Fruit fly (Drosophila melanogaster) whole organism, larva: ENCODE data around the gene CG5326.

ENCODE experiments used
- noc ChIP-seq: fragments of 200-800 bp; sonication (Bioruptor generic); optimal IDR thresholded peaks from 3 replicates; lab custom pipeline; 2019; ENCODE audit warnings: missing biosample characterization, mild to moderate bottlenecking, missing genetic modification characterization, moderate library complexity

The CG5326 gene

DNA sequence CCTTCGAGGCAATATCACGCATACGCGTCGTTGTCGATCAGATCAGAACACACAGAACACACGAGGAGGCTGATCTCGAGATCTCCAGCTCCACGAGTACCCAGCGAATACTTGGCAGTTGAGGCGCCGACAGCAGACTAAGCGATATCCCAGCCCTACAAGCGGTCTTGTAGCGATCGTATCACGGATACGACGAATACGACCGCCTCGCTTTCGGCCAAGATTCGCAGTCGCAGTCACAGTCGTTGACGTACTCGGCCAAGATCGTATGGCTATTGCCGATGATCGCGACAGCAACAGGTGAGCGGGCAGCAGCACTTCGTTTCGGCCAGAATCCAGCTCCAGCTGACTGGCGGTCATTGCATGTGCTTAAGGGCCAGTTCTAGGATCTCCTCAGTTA, at the start of gene CG5326:
TSS of gene CG5326 (minus strand) at position 158 of the 400 bp plus-strand sequence.
- TF ChIP-seq noc (tag; lab: Kevin White, UChicago): no peak

- no peak for TF ChIP-seq noc (tag; lab: Kevin White, UChicago)
These were observed 49.6 kb upstream of the CG5326 start for dm6 chr3R:22589311-22589710.

dm6 chr3R:22588756-22589155, 49.0 kb upstream of the CG5326 start:
- TF ChIP-seq noc (tag; lab: Kevin White, UChicago): no peak

- TF ChIP-seq noc (tag; lab: Kevin White, UChicago): peak; percentile 52
These were observed 47.8 kb upstream of the CG5326 start, which contains the start of gene Efa6 for dm6 chr3R:22587419-22587963. Efa6 (plus strand) TSS chr3R:22587755.

DNA sequence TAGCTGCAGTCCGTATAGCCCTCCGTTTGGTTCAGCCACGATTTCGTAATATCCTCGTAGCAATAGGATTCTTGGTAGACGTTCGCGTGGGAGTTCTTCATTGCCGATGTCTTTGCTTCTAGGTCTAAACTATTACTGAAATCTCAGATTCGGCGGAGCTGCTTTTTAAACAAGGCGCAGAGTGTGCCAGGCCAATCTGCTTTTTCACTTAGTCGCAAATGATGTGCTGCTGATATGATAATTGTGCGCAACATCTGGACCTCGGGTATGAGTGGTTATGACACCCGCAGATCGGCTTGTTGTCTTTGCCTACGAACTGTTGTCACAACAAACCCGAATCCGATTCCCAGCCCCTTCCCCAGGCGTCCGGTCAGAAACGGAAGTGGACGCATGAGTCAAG, 46.8 kb upstream of the CG5326 start, which contains the start of gene btn:
TSS of gene btn (minus strand) at position 101 of the 400 bp plus-strand sequence.
- no peak for TF ChIP-seq noc (tag; lab: Kevin White, UChicago)

DNA sequence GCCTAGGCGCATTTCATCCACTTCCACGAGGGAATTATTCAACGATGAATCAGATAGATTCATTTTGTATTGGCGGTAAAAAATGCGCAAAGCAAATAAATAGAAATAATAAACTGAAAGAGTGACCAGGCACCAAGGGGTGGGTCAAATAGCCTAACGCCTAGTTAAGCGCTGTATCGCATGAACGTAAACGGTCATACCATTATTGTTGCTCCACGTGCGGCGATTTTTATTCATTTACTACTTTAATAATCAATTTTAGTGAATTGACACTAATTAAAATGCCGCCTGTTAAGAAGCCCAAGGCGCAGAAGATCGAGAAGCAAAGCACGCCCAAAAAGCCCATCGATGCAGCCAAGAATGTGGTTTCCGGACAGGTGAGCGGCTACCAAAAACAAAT, 44.9 kb upstream of the CG5326 start, which contains the start of the genes CG33107 and CG6937:
TSS of gene CG33107 (minus strand) at position 137 of the 400 bp plus-strand sequence.
TSS of gene CG6937 (plus strand) at position 192 of the 400 bp plus-strand sequence.
- TF ChIP-seq noc (tag; lab: Kevin White, UChicago): no peak

- no peak for TF ChIP-seq noc (tag; lab: Kevin White, UChicago)
These were observed 43.3 kb upstream of the CG5326 start, which contains the start of gene Dph5 for dm6 chr3R:22582981-22583380. Dph5 (minus strand) TSS chr3R:22583225.

DNA sequence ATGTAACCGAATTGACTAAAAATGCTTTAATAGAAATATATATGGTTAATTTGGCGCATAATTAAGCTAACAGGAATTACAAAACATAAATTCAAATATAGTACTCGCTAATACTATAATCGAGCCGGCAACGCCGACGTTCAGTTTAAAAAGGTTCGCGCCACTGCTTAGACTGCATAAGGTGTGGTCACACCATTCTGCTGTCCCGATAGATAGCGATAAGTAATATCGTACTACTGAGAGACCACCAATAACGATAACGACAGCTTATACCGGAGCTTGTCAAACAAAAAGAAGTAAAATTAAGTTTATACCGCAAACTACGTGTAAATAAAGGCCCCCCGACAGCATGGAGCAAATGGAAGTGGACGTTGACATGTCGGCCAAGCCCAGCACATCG, 40.8 kb upstream of the CG5326 start, which contains the start of gene CSN6:
TSS of gene CSN6 (plus strand) at position 228 of the 400 bp plus-strand sequence.
- no peak for TF ChIP-seq noc (tag; lab: Kevin White, UChicago)

DNA sequence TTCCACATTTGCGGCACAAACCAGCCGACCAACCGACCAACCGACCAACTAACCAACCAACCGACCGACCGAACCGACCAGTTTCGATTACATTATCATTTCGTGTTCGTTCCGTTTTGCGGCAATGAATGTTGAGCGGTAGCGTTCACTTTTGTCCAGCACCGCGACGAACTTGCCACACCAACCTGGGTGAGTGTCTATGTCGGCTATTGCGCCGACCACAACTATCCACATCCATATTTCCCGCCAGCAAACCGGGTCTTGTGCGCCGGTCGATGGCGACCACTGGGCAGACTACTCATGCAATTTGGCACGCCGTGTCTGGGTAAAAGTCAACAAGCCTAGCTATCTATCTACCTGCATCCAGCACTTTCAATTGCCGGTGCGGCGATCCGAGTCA, 37.3 kb upstream of the CG5326 start:
- no peak for TF ChIP-seq noc (tag; lab: Kevin White, UChicago)

- no peak for TF ChIP-seq noc (tag; lab: Kevin White, UChicago)
These were observed 36.5 kb upstream of the CG5326 start for dm6 chr3R:22576096-22576697.

- TF ChIP-seq noc (tag; lab: Kevin White, UChicago): no peak
These were observed 33.9 kb upstream of the CG5326 start for dm6 chr3R:22573590-22573989.

dm6 chr3R:22569888-22570287, 30.2 kb upstream of the CG5326 start, which contains the start of gene CG33110:
CG33110 (plus strand) TSS chr3R:22570188.
- no peak for TF ChIP-seq noc (tag; lab: Kevin White, UChicago)

DNA sequence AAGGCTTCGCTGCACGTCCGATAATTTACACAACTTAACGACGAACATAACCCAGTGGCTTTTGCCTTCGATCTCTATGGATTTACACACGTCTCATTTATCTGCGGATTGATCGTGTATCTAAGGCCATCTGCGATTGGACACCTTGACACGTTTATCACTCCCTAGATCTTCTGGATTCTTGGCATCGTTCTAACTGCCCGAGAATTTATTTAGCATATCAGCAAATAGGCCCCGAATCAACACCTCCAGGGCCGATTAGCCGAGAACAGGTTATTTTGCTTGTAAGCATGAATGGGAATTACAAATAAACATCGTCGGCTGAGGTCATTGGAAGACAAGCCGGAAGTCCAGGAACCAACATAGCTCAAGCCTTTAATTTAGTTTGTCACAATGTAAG, 28.8 kb upstream of the CG5326 start:
- TF ChIP-seq noc (tag; lab: Kevin White, UChicago): no peak

DNA sequence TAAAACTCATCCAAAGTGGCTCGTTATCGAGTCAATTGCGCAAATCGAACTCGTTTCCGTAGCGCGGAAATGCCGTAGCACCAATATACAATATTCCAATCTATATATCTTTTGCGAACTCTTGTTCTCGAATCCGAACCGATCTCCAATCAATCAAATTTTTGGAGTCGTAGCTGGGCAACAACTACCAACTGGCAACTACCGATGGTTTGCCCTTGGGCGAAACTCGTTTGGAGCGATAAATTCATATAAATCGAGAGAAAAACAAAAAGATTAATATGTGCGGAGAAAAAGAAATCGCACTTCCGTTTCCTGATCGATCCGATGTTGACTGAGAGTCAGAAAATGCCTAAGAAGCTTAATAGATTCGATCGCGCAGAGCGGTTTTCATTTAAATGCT, 26.0 kb upstream of the CG5326 start:
- no peak for TF ChIP-seq noc (tag; lab: Kevin White, UChicago)

dm6 chr3R:22564707-22565106, 25.0 kb upstream of the CG5326 start:
- TF ChIP-seq noc (tag; lab: Kevin White, UChicago): no peak

DNA sequence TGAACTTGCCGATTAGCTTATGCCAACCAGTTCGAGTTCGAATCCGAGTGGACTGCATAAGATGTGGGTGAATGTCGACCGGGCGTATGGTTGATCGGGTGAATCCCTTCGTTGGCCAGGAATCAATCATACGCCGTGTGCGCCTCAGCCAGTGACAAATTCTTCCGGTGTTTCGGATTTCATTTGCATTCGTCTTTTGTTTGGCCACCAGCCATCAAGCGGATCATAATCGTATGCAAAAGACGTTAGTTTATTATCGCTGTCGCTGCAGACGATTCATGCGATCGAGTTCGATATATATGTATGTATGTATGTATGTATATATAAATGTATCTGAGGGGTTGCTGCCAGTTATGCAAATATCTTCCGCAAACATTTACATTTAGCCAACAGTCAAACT, 24.4 kb upstream of the CG5326 start:
- no peak for TF ChIP-seq noc (tag; lab: Kevin White, UChicago)

- TF ChIP-seq noc (tag; lab: Kevin White, UChicago): no peak
These were observed 22.8 kb upstream of the CG5326 start, which contains the start of gene sit for dm6 chr3R:22562502-22562901. sit (minus strand) TSS chr3R:22562572.
